Fruit fly (Drosophila melanogaster) whole organism, embryonic: ENCODE measurements around the gene Hrs.
A peak's percentile ranks its signal among the peaks of the same experiment; 100 is the strongest.

ENCODE experiments used
- Bgb ChIP-seq: fragments of 200-800 bp; sonication (Bioruptor generic); IDR thresholded peaks from 2 replicates; pipeline ENCODE4 v1.3.6; 2022; ENCODE audit warnings: missing biosample characterization, missing genetic modification characterization; ENCODE audit not compliant: partially characterized antibody
- CG10654 ChIP-seq: fragments of 200-800 bp; sonication (Bioruptor generic); optimal IDR thresholded peaks from 2 replicates; lab custom pipeline; 2016; ENCODE audit warnings: missing biosample characterization, missing genetic modification characterization
- CG12071 ChIP-seq: fragments of 200-800 bp; sonication (Bioruptor generic); optimal IDR thresholded peaks from 3 replicates; lab custom pipeline; 2018; ENCODE audit warnings: missing biosample characterization, mild to moderate bottlenecking, missing genetic modification characterization
- CG12236 ChIP-seq: fragments of 200-800 bp; sonication (Bioruptor generic); optimal IDR thresholded peaks from 2 replicates; lab custom pipeline; 2016; ENCODE audit warnings: missing biosample characterization, missing genetic modification characterization
- CG13624 ChIP-seq: fragments of 200-800 bp; sonication (Bioruptor generic); optimal IDR thresholded peaks from 2 replicates; lab custom pipeline; 2016; ENCODE audit warnings: missing biosample characterization, missing genetic modification characterization
- CG15514 ChIP-seq: fragments of 200-800 bp; sonication (Bioruptor generic); optimal IDR thresholded peaks from 3 replicates; lab custom pipeline; 2017; ENCODE audit warnings: missing biosample characterization, missing genetic modification characterization, mild to moderate bottlenecking, moderate library complexity, missing genetic modification reagents
- CG17328 ChIP-seq: fragments of 200-800 bp; sonication (Bioruptor generic); IDR thresholded peaks from 2 replicates; pipeline ENCODE4 v1.3.6; 2022; ENCODE audit warnings: missing biosample characterization, missing genetic modification characterization
- CG17361 ChIP-seq: fragments of 200-800 bp; sonication (Bioruptor generic); IDR thresholded peaks from 3 replicates; pipeline ENCODE4 v1.3.6; 2022; ENCODE audit warnings: missing biosample characterization, missing genetic modification characterization
- CG17385 ChIP-seq: fragments of 200-800 bp; sonication (Bioruptor generic); optimal IDR thresholded peaks from 3 replicates; lab custom pipeline; 2018; ENCODE audit warnings: missing biosample characterization, mild to moderate bottlenecking, missing genetic modification characterization
- CG1832 ChIP-seq: fragments of 200-800 bp; sonication (Bioruptor generic); optimal IDR thresholded peaks from 2 replicates; lab custom pipeline; 2017; ENCODE audit warnings: missing biosample characterization, mild to moderate bottlenecking, missing genetic modification characterization, inconsistent platforms
- CG18619 ChIP-seq: fragments of 200-800 bp; sonication (Bioruptor generic); optimal IDR thresholded peaks from 3 replicates; lab custom pipeline; 2017; ENCODE audit warnings: missing biosample characterization, mild to moderate bottlenecking, missing genetic modification characterization
- CG2116 ChIP-seq: fragments of 200-800 bp; sonication (Bioruptor generic); optimal IDR thresholded peaks from 3 replicates; lab custom pipeline; 2018; ENCODE audit warnings: missing biosample characterization, mild to moderate bottlenecking, missing genetic modification characterization
- CG2129 ChIP-seq: fragments of 200-800 bp; sonication (Bioruptor generic); IDR thresholded peaks from 2 replicates; pipeline ENCODE4 v1.3.6; 2022; ENCODE audit warnings: missing biosample characterization, missing genetic modification characterization; ENCODE audit not compliant: partially characterized antibody
- CG31365 ChIP-seq: fragments of 200-800 bp; sonication (Bioruptor generic); optimal IDR thresholded peaks from 2 replicates; lab custom pipeline; 2018; ENCODE audit warnings: missing biosample characterization, mild to moderate bottlenecking, missing genetic modification characterization
- CG3163 ChIP-seq: fragments of 200-800 bp; sonication (Bioruptor generic); optimal IDR thresholded peaks from 3 replicates; lab custom pipeline; 2016; ENCODE audit warnings: missing biosample characterization, missing genetic modification characterization
- CG32772 ChIP-seq: fragments of 200-800 bp; sonication (Bioruptor generic); IDR thresholded peaks from 2 replicates; pipeline ENCODE4 v1.3.6; 2022; ENCODE audit warnings: missing biosample characterization, missing genetic modification characterization
- CG34224 ChIP-seq: fragments of 200-800 bp; sonication (Bioruptor generic); IDR thresholded peaks from 3 replicates; pipeline ENCODE4 v1.3.6; 2022; ENCODE audit warnings: missing biosample characterization, missing genetic modification characterization; ENCODE audit not compliant: partially characterized antibody
- CG3726 ChIP-seq: fragments of 200-800 bp; sonication (Bioruptor generic); IDR thresholded peaks from 3 replicates; pipeline ENCODE4, ENCODE4 v1.3.6; 2022; ENCODE audit warnings: missing biosample characterization, missing genetic modification characterization
- CG4282 ChIP-seq: fragments of 200-800 bp; sonication (Bioruptor generic); optimal IDR thresholded peaks from 2 replicates; lab custom pipeline; 2016; ENCODE audit warnings: missing biosample characterization, missing genetic modification characterization
- CG4328 ChIP-seq: fragments of 200-800 bp; sonication (Bioruptor generic); optimal IDR thresholded peaks from 3 replicates; lab custom pipeline; 2017; ENCODE audit warnings: missing biosample characterization, missing genetic modification reagents, missing genetic modification characterization
- CG6791 ChIP-seq: fragments of 200-800 bp; sonication (Bioruptor generic); IDR thresholded peaks from 3 replicates; pipeline ENCODE4 v1.3.6; 2022; ENCODE audit warnings: missing biosample characterization, missing genetic modification characterization; ENCODE audit not compliant: partially characterized antibody
- CG7839 ChIP-seq: fragments of 200-800 bp; sonication (Bioruptor generic); optimal IDR thresholded peaks from 3 replicates; lab custom pipeline; 2018; ENCODE audit warnings: missing biosample characterization, mild to moderate bottlenecking, missing genetic modification characterization, moderate library complexity
- CG9817 ChIP-seq: fragments of 200-800 bp; sonication (Bioruptor generic); optimal IDR thresholded peaks from 2 replicates; lab custom pipeline; 2018; ENCODE audit warnings: missing biosample characterization, mild to moderate bottlenecking, missing genetic modification characterization, moderate library complexity
- Chrac-16 ChIP-seq: fragments of 200-800 bp; sonication (Bioruptor generic); optimal IDR thresholded peaks from 3 replicates; lab custom pipeline; 2016; ENCODE audit warnings: missing biosample characterization, missing genetic modification characterization
- CrebB ChIP-seq: fragments of 200-800 bp; sonication (Bioruptor generic); optimal IDR thresholded peaks from 3 replicates; lab custom pipeline; 2018; ENCODE audit warnings: missing biosample characterization, mild to moderate bottlenecking, missing genetic modification characterization
- Dad ChIP-seq: fragments of 200-800 bp; sonication (Bioruptor generic); optimal IDR thresholded peaks from 3 replicates; lab custom pipeline; 2016; ENCODE audit warnings: missing biosample characterization, missing genetic modification characterization
- Fer2 ChIP-seq: fragments of 200-800 bp; sonication (Bioruptor generic); optimal IDR thresholded peaks from 2 replicates; lab custom pipeline; 2018; ENCODE audit warnings: missing biosample characterization, mild to moderate bottlenecking, missing genetic modification characterization, moderate library complexity
- HHEX ChIP-seq: fragments of 200-800 bp; sonication (Bioruptor generic); optimal IDR thresholded peaks from 3 replicates; lab custom pipeline; 2017; ENCODE audit warnings: missing biosample characterization, mild to moderate bottlenecking, missing genetic modification characterization, missing genetic modification reagents
- Hmx ChIP-seq: fragments of 200-800 bp; sonication (Bioruptor generic); optimal IDR thresholded peaks from 2 replicates; lab custom pipeline; 2016; ENCODE audit warnings: missing biosample characterization, missing genetic modification characterization
- MESR4 ChIP-seq: fragments of 200-800 bp; sonication (Bioruptor generic); optimal IDR thresholded peaks from 2 replicates; lab custom pipeline; 2018; ENCODE audit warnings: missing biosample characterization, mild to moderate bottlenecking, missing genetic modification characterization, moderate library complexity
- Myb ChIP-seq: fragments of 200-800 bp; sonication (Bioruptor generic); optimal IDR thresholded peaks from 2 replicates; lab custom pipeline; 2016; ENCODE audit warnings: missing biosample characterization, missing genetic modification characterization
- Rfx ChIP-seq: fragments of 200-800 bp; sonication (Bioruptor generic); IDR thresholded peaks from 2 replicates; pipeline ENCODE4 v1.3.6; 2022; ENCODE audit warnings: missing biosample characterization, missing genetic modification characterization
- Vsx1 ChIP-seq: fragments of 200-800 bp; sonication (Bioruptor generic); optimal IDR thresholded peaks from 2 replicates; lab custom pipeline; 2017; ENCODE audit warnings: missing biosample characterization, mild to moderate bottlenecking, missing genetic modification characterization, missing genetic modification reagents
- bsh ChIP-seq, 2 experiments: fragments of 200-800 bp; sonication (Bioruptor generic); optimal IDR thresholded peaks; 2 replicates each; lab custom pipeline; 2017 to 2018; ENCODE audit warnings: mild to moderate bottlenecking in 2 of 2, missing biosample characterization in 2 of 2, missing genetic modification characterization in 2 of 2, moderate library complexity in 1 of 2
- chm ChIP-seq: fragments of 200-800 bp; sonication (Bioruptor generic); IDR thresholded peaks from 2 replicates; pipeline ENCODE4 v1.3.6; 2022; ENCODE audit warnings: missing biosample characterization, missing genetic modification characterization
- dimm ChIP-seq: fragments of 200-800 bp; sonication (Bioruptor generic); IDR thresholded peaks from 2 replicates; pipeline ENCODE4 v1.3.6; 2022; ENCODE audit warnings: missing biosample characterization, missing genetic modification characterization
- dm ChIP-seq: fragments of 200-800 bp; sonication (Bioruptor generic); optimal IDR thresholded peaks from 3 replicates; lab custom pipeline; 2016; ENCODE audit warnings: missing biosample characterization, missing genetic modification characterization
- emc ChIP-seq: fragments of 200-800 bp; sonication (Bioruptor generic); optimal IDR thresholded peaks from 2 replicates; lab custom pipeline; 2016; ENCODE audit warnings: missing biosample characterization, missing genetic modification characterization
- ems ChIP-seq: fragments of 200-800 bp; sonication (Bioruptor generic); optimal IDR thresholded peaks from 3 replicates; lab custom pipeline; 2016; ENCODE audit warnings: missing biosample characterization, missing genetic modification characterization
- fd64A ChIP-seq: fragments of 200-800 bp; sonication (Bioruptor generic); optimal IDR thresholded peaks from 3 replicates; lab custom pipeline; 2018; ENCODE audit warnings: missing biosample characterization, mild to moderate bottlenecking, missing genetic modification characterization
- gt ChIP-seq: fragments of 200-800 bp; sonication (Bioruptor generic); IDR thresholded peaks from 2 replicates; pipeline ENCODE4 v1.3.6; 2022; ENCODE audit warnings: missing biosample characterization, missing genetic modification characterization
- nmo ChIP-seq: fragments of 200-800 bp; sonication (Bioruptor generic); optimal IDR thresholded peaks from 2 replicates; lab custom pipeline; 2018; ENCODE audit warnings: missing biosample characterization, mild to moderate bottlenecking, missing genetic modification characterization, moderate library complexity
- pb ChIP-seq: fragments of 200-800 bp; sonication (Bioruptor generic); optimal IDR thresholded peaks from 3 replicates; lab custom pipeline; 2016; ENCODE audit warnings: missing biosample characterization, missing genetic modification characterization
- pita ChIP-seq: fragments of 200-800 bp; sonication (Bioruptor generic); optimal IDR thresholded peaks from 2 replicates; lab custom pipeline; 2017; ENCODE audit warnings: missing biosample characterization, mild to moderate bottlenecking, missing genetic modification characterization
- ro ChIP-seq: fragments of 200-800 bp; sonication (Bioruptor generic); IDR thresholded peaks from 2 replicates; pipeline ENCODE4 v1.3.6; 2022; ENCODE audit warnings: missing biosample characterization, missing genetic modification characterization
- sr ChIP-seq: fragments of 200-800 bp; sonication (Bioruptor generic); IDR thresholded peaks from 3 replicates; pipeline ENCODE4 v1.3.6; 2022; ENCODE audit warnings: missing biosample characterization, missing genetic modification characterization
- stwl ChIP-seq: fragments of 200-800 bp; sonication (Bioruptor generic); optimal IDR thresholded peaks from 3 replicates; lab custom pipeline; 2018; ENCODE audit warnings: missing biosample characterization, mild to moderate bottlenecking, missing genetic modification characterization, moderate library complexity
- tx ChIP-seq: fragments of 200-800 bp; sonication (Bioruptor generic); optimal IDR thresholded peaks from 2 replicates; lab custom pipeline; 2016; ENCODE audit warnings: missing biosample characterization, missing genetic modification characterization
- zen2 ChIP-seq: fragments of 200-800 bp; sonication (Bioruptor generic); IDR thresholded peaks from 3 replicates; pipeline ENCODE4 v1.3.6; 2022; ENCODE audit warnings: missing biosample characterization, missing genetic modification characterization; ENCODE audit not compliant: partially characterized antibody
- zfh1 ChIP-seq: fragments of 200-800 bp; sonication (Bioruptor generic); IDR thresholded peaks from 3 replicates; pipeline ENCODE4 v1.3.6; 2022; ENCODE audit warnings: missing biosample characterization, missing genetic modification characterization

Gene Hrs

dm6 chr2L:2759654-2760053, 19.9 kb downstream of the Hrs start, which contains the start of the genes HemK2, Snapin and Tnpo-SR (continued):
- peak; percentile 88 for TF ChIP-seq HHEX
- peak; percentile 94 for TF ChIP-seq CG17361
- peak; percentile 88 for TF ChIP-seq CrebB (tag; lab: Kevin White, UChicago)
- peak; percentile 96 for TF ChIP-seq nmo (GFP tag; lab: Kevin White, UChicago)
- peak; percentile 54 for TF ChIP-seq emc
- TF ChIP-seq CG2129 (GFP tag; lab: Robert Waterston, UW): peak; percentile 97
- TF ChIP-seq CG34224 (GFP tag; lab: Robert Waterston, UW): peak; percentile 97
- TF ChIP-seq CG10654: peak; percentile 80
- peak; percentile 55 for TF ChIP-seq CG12071 (GFP tag; lab: Kevin White, UChicago)
- peak; percentile 48 for TF ChIP-seq CG4282 (GFP tag; lab: Kevin White, UChicago)
- peak; percentile 56 for TF ChIP-seq Myb (GFP tag; lab: Kevin White, UChicago)
- peak; percentile 72 for TF ChIP-seq dm (GFP tag; lab: Kevin White, UChicago)
- TF ChIP-seq pita (GFP tag; lab: Kevin White, UChicago): no peak
- TF ChIP-seq MESR4: peak; percentile 47
- TF ChIP-seq CG15514 (GFP tag; lab: Kevin White, UChicago): peak; percentile 88
- peak; percentile 52 for TF ChIP-seq CG12236 (GFP tag; lab: Kevin White, UChicago)
- TF ChIP-seq Dad (GFP tag; lab: Kevin White, UChicago): peak; percentile 82
- TF ChIP-seq ems (GFP tag; lab: Kevin White, UChicago): peak; percentile 82
- TF ChIP-seq CG18619 (GFP tag; lab: Kevin White, UChicago): peak; percentile 80
- TF ChIP-seq pb: peak; percentile 68
- TF ChIP-seq CG1832 (GFP tag; lab: Kevin White, UChicago): no peak
- TF ChIP-seq fd64A (GFP tag; lab: Kevin White, UChicago): peak; percentile 24
- TF ChIP-seq tx (GFP tag; lab: Kevin White, UChicago): peak; percentile 80
- peak; percentile 96 for TF ChIP-seq zfh1 (GFP tag; lab: Robert Waterston, UW)
- TF ChIP-seq Rfx (GFP tag; lab: Robert Waterston, UW): peak; percentile 97
- TF ChIP-seq CG17328 (GFP tag; lab: Robert Waterston, UW): peak; percentile 91
- TF ChIP-seq Fer2 (tag; lab: Kevin White, UChicago): peak; percentile 91
- peak; percentile 93 for TF ChIP-seq Chrac-16 (GFP tag; lab: Kevin White, UChicago)
- TF ChIP-seq CG4328: peak; percentile 82
- peak; percentile 59 for TF ChIP-seq CG3163 (GFP tag; lab: Kevin White, UChicago)
- peak; percentile 56; the same call in 1 of the 3 replicates for TF ChIP-seq sr (GFP tag; lab: Robert Waterston, UW)
- peak; percentile 92 for TF ChIP-seq CG32772 (GFP tag; lab: Robert Waterston, UW)
- peak; percentile 88 for TF ChIP-seq CG6791 (GFP tag; lab: Robert Waterston, UW)
- TF ChIP-seq stwl (tag; lab: Kevin White, UChicago): peak; percentile 77
- peak; percentile 22 for TF ChIP-seq CG31365 (tag; lab: Kevin White, UChicago)
- TF ChIP-seq CG13624 (GFP tag; lab: Kevin White, UChicago): peak; percentile 87
- peak in 1 of 2 experiments; percentile 88 for TF ChIP-seq bsh (GFP tag; optimal IDR thresholded peaks at IDR 0.05; lab: Kevin White, UChicago)
- TF ChIP-seq Hmx (GFP tag; lab: Kevin White, UChicago): peak; percentile 46
- peak; percentile 94 for TF ChIP-seq CG9817 (tag; lab: Kevin White, UChicago)
- peak; percentile 92 for TF ChIP-seq Bgb (GFP tag; lab: Robert Waterston, UW)
- peak; percentile 85; the same call in 2 of the 3 replicates for TF ChIP-seq zen2 (GFP tag; lab: Robert Waterston, UW)
- TF ChIP-seq Vsx1: peak; percentile 84
- TF ChIP-seq dimm (GFP tag; lab: Robert Waterston, UW): peak; percentile 72
- TF ChIP-seq chm (GFP tag; lab: Robert Waterston, UW): peak; percentile 86
- peak; percentile 60 for TF ChIP-seq ro (GFP tag; lab: Robert Waterston, UW)
- peak; percentile 86; the same call in 2 of the 3 replicates for TF ChIP-seq CG3726 (GFP tag; lab: Robert Waterston, UW)
- TF ChIP-seq CG17385 (GFP tag; lab: Kevin White, UChicago): peak; percentile 84
- TF ChIP-seq CG7839 (tag; lab: Kevin White, UChicago): peak; percentile 92
- TF ChIP-seq CG2116 (GFP tag; lab: Kevin White, UChicago): peak; percentile 92
- peak; percentile 91 for TF ChIP-seq gt (GFP tag; lab: Robert Waterston, UW)
